Worm (Caenorhabditis elegans) whole organism, L2 larva: ENCODE results near the gene zig-12.

Experiments
- ZK546.5 ChIP-seq: sonication (generic microtip); optimal IDR thresholded peaks from 2 replicates; lab custom pipeline; 2017; ENCODE audit warnings: missing biosample characterization, missing genetic modification characterization
- aly-2 ChIP-seq: fragments of 150-350 bp; optimal IDR thresholded peaks from 2 replicates; lab custom pipeline; 2014; ENCODE audit warnings: missing biosample characterization, missing genetic modification characterization
- ama-1 ChIP-seq: fragments of 150-350 bp; optimal IDR thresholded peaks from 2 replicates; lab custom pipeline; 2018; ENCODE audit warnings: inconsistent platforms
- crh-2 ChIP-seq: sonication (generic microtip); optimal IDR thresholded peaks from 2 replicates; lab custom pipeline; 2017; ENCODE audit warnings: missing biosample characterization, missing genetic modification characterization
- dmd-4 ChIP-seq: sonication (generic microtip); optimal IDR thresholded peaks from 2 replicates; lab custom pipeline; 2017; ENCODE audit warnings: missing biosample characterization, missing genetic modification characterization
- elt-1 ChIP-seq: fragments of 150-350 bp; optimal IDR thresholded peaks from 2 replicates; lab custom pipeline; 2014; ENCODE audit warnings: missing biosample characterization, missing genetic modification characterization
- fos-1 ChIP-seq: fragments of 150-350 bp; optimal IDR thresholded peaks from 2 replicates; lab custom pipeline; 2014; ENCODE audit warnings: missing biosample characterization, missing genetic modification characterization
- nhr-10 ChIP-seq: sonication (generic microtip); optimal IDR thresholded peaks from 2 replicates; lab custom pipeline; 2017; ENCODE audit warnings: missing biosample characterization, missing genetic modification characterization
- nhr-11 ChIP-seq: fragments of 150-350 bp; optimal IDR thresholded peaks from 2 replicates; lab custom pipeline; 2014; ENCODE audit warnings: missing biosample characterization, missing genetic modification characterization
- nhr-77 ChIP-seq: fragments of 150-350 bp; optimal IDR thresholded peaks from 2 replicates; lab custom pipeline; 2014; ENCODE audit warnings: missing biosample characterization, missing genetic modification characterization
- unc-39 ChIP-seq: fragments of 150-350 bp; optimal IDR thresholded peaks from 2 replicates; lab custom pipeline; 2014; ENCODE audit warnings: missing biosample characterization, missing genetic modification characterization
- ztf-11 ChIP-seq: sonication (generic microtip); optimal IDR thresholded peaks from 2 replicates; lab custom pipeline; 2017; ENCODE audit warnings: missing biosample characterization, missing genetic modification characterization

ce11 chrX:8739373-8739772 lies 24.3 kb upstream of the zig-12 start, which contains the start of gene M02D8.2:
- TF ChIP-seq crh-2 (tag; lab: Kevin White, UChicago) (no peak), dmd-4 (tag; lab: Kevin White, UChicago) (no peak), nhr-11 (tag; lab: Kevin White, UChicago) (no peak), nhr-77 (tag; lab: Kevin White, UChicago) (no peak), elt-1 (tag; lab: Kevin White, UChicago) (no peak), unc-39 (tag; lab: Kevin White, UChicago) (no peak), ztf-11 (tag; lab: Kevin White, UChicago) (no peak), ZK546.5 (tag; lab: Kevin White, UChicago) (no peak), fos-1 (tag; lab: Kevin White, UChicago) (no peak), aly-2 (no peak), nhr-10 (tag; lab: Kevin White, UChicago) (no peak), ama-1 (no peak)
